Worm (Caenorhabditis elegans): ENCODE measurements around the gene C06E1.11.

ce11 chrIII:8639188-8639795, 22.8 kb upstream of the C06E1.11 start, which contains the start of gene fip-1:
- TF ChIP-seq sox-4 (tag; optimal IDR thresholded peaks at IDR 0.05) = no peak
- no peak for TF ChIP-seq pha-4 (tag; optimal IDR thresholded peaks at IDR 0.05)
- TF ChIP-seq pqm-1 (tag; optimal IDR thresholded peaks at IDR 0.05) = no peak
- TF ChIP-seq hlh-15 (tag; optimal IDR thresholded peaks at IDR 0.05) = no peak
- no peak for TF ChIP-seq madf-2 (tag; optimal IDR thresholded peaks at IDR 0.05)
